Fruit fly (Drosophila melanogaster): Measurements from ENCODE around the gene SmydA-9.

dm6 chrX:9201866-9202681, 8.6 kb downstream of the SmydA-9 start:
- TF ChIP-seq CG8478 (optimal IDR thresholded peaks at IDR 0.05) (no peak), CTCF (optimal IDR thresholded peaks at IDR 0.05) (no peak)

Measured in S2 (cell line).